Worm (Caenorhabditis elegans): ENCODE measurements around the gene clec-38.

The clec-38 gene

ce11 chrV:16697178-16697577 lies 38.2 kb downstream of the clec-38 start, which contains the start of gene srw-41:
Gene srw-41, plus strand, starts transcription at chrV:16697478.
- TF ChIP-seq hmbx-1 (tag; optimal IDR thresholded peaks at IDR 0.05) (no peak), hmg-4 (GFP tag; optimal IDR thresholded peaks at IDR 0.05) (no peak), hnd-1 (tag; optimal IDR thresholded peaks at IDR 0.05) (no peak), tra-4 (tag; optimal IDR thresholded peaks at IDR 0.05) (no peak), flt-1 (GFP tag; IDR thresholded peaks at IDR 0.05) (no peak), aly-1 (tag; optimal IDR thresholded peaks at IDR 0.05) (no peak), pes-1 (GFP tag; IDR thresholded peaks at IDR 0.05) (no peak), ets-7 (tag; optimal IDR thresholded peaks at IDR 0.05) (no peak), scrt-1 (GFP tag; IDR thresholded peaks at IDR 0.05) (no peak), tbx-11 (GFP tag; IDR thresholded peaks at IDR 0.05) (no peak), tbx-37 (GFP tag; conservative IDR thresholded peaks at IDR 0.05) (no peak), ama-1 (optimal IDR thresholded peaks at IDR 0.05) (no peak), ceh-13 (GFP tag; optimal IDR thresholded peaks at IDR 0.05) (no peak), sea-1 (GFP tag; conservative IDR thresholded peaks at IDR 0.05) (no peak), ceh-36 (tag; optimal IDR thresholded peaks at IDR 0.05) (no peak), F13C5.2 (tag; optimal IDR thresholded peaks at IDR 0.05) (no peak), B0310.2 (tag; optimal IDR thresholded peaks at IDR 0.05) (no peak)

- no peak for TF ChIP-seq ama-1 (optimal IDR thresholded peaks at IDR 0.05)
- no peak for TF ChIP-seq ceh-36 (tag; optimal IDR thresholded peaks at IDR 0.05)
- TF ChIP-seq ceh-13 (GFP tag; optimal IDR thresholded peaks at IDR 0.05) = no peak
- TF ChIP-seq flt-1 (GFP tag; IDR thresholded peaks at IDR 0.05) = no peak
- no peak for TF ChIP-seq scrt-1 (GFP tag; IDR thresholded peaks at IDR 0.05)
- TF ChIP-seq hnd-1 (tag; optimal IDR thresholded peaks at IDR 0.05) = no peak
- TF ChIP-seq aly-1 (tag; optimal IDR thresholded peaks at IDR 0.05) = no peak
- TF ChIP-seq tbx-11 (GFP tag; IDR thresholded peaks at IDR 0.05) = no peak
- no peak for TF ChIP-seq tra-4 (tag; optimal IDR thresholded peaks at IDR 0.05)
- TF ChIP-seq sea-1 (GFP tag; conservative IDR thresholded peaks at IDR 0.05) = no peak
- TF ChIP-seq tbx-37 (GFP tag; conservative IDR thresholded peaks at IDR 0.05) = no peak
- no peak for TF ChIP-seq F13C5.2 (tag; optimal IDR thresholded peaks at IDR 0.05)
- no peak for TF ChIP-seq pes-1 (GFP tag; IDR thresholded peaks at IDR 0.05)
- no peak for TF ChIP-seq B0310.2 (tag; optimal IDR thresholded peaks at IDR 0.05)
- TF ChIP-seq hmbx-1 (tag; optimal IDR thresholded peaks at IDR 0.05) = no peak
- TF ChIP-seq hmg-4 (GFP tag; optimal IDR thresholded peaks at IDR 0.05) = no peak
- TF ChIP-seq ets-7 (tag; optimal IDR thresholded peaks at IDR 0.05) = no peak
These were observed 39.9 kb downstream of the clec-38 start for ce11 chrV:16695499-16695898.

- TF ChIP-seq sea-1 (GFP tag; conservative IDR thresholded peaks at IDR 0.05) (no peak), aly-1 (tag; optimal IDR thresholded peaks at IDR 0.05) (no peak), hmbx-1 (tag; optimal IDR thresholded peaks at IDR 0.05) (no peak), pes-1 (GFP tag; IDR thresholded peaks at IDR 0.05) (no peak), tra-4 (tag; optimal IDR thresholded peaks at IDR 0.05) (no peak), ets-7 (tag; optimal IDR thresholded peaks at IDR 0.05) (no peak), hmg-4 (GFP tag; optimal IDR thresholded peaks at IDR 0.05) (no peak), F13C5.2 (tag; optimal IDR thresholded peaks at IDR 0.05) (no peak), tbx-11 (GFP tag; IDR thresholded peaks at IDR 0.05) (no peak), ama-1 (optimal IDR thresholded peaks at IDR 0.05) (no peak), scrt-1 (GFP tag; IDR thresholded peaks at IDR 0.05) (no peak), hnd-1 (tag; optimal IDR thresholded peaks at IDR 0.05) (no peak), ceh-13 (GFP tag; optimal IDR thresholded peaks at IDR 0.05) (no peak), tbx-37 (GFP tag; conservative IDR thresholded peaks at IDR 0.05) (no peak), flt-1 (GFP tag; IDR thresholded peaks at IDR 0.05) (no peak), B0310.2 (tag; optimal IDR thresholded peaks at IDR 0.05) (no peak)
These were observed 40.9 kb downstream of the clec-38 start, which contains the start of gene srz-101 for ce11 chrV:16694538-16694937. Gene srz-101, plus strand, starts transcription at chrV:16694838.

ce11 chrV:16693732-16694131 lies 41.7 kb downstream of the clec-38 start, which contains the start of gene srw-42:
Gene srw-42, minus strand, starts transcription at chrV:16693832.
- no peak for TF ChIP-seq ama-1 (optimal IDR thresholded peaks at IDR 0.05)
- TF ChIP-seq hnd-1 (tag; optimal IDR thresholded peaks at IDR 0.05) = no peak
- no peak for TF ChIP-seq scrt-1 (GFP tag; IDR thresholded peaks at IDR 0.05)
- TF ChIP-seq ceh-13 (GFP tag; optimal IDR thresholded peaks at IDR 0.05) = no peak
- no peak for TF ChIP-seq hmg-4 (GFP tag; optimal IDR thresholded peaks at IDR 0.05)
- no peak for TF ChIP-seq flt-1 (GFP tag; IDR thresholded peaks at IDR 0.05)
- TF ChIP-seq ceh-36 (tag; optimal IDR thresholded peaks at IDR 0.05) = no peak
- TF ChIP-seq ets-7 (tag; optimal IDR thresholded peaks at IDR 0.05) = no peak
- TF ChIP-seq F13C5.2 (tag; optimal IDR thresholded peaks at IDR 0.05) = no peak
- TF ChIP-seq aly-1 (tag; optimal IDR thresholded peaks at IDR 0.05) = no peak
- TF ChIP-seq sea-1 (GFP tag; conservative IDR thresholded peaks at IDR 0.05) = no peak
- no peak for TF ChIP-seq tbx-11 (GFP tag; IDR thresholded peaks at IDR 0.05)

ce11 chrV:16692988-16693387 lies 42.4 kb downstream of the clec-38 start:
- TF ChIP-seq tra-4 (tag; optimal IDR thresholded peaks at IDR 0.05) = no peak
- TF ChIP-seq ama-1 (optimal IDR thresholded peaks at IDR 0.05) = no peak
- no peak for TF ChIP-seq ceh-36 (tag; optimal IDR thresholded peaks at IDR 0.05)
- TF ChIP-seq pes-1 (GFP tag; IDR thresholded peaks at IDR 0.05) = no peak

ce11 chrV:16687227-16687626 lies 48.2 kb downstream of the clec-38 start, which contains the start of gene srz-102:
Gene srz-102, plus strand, starts transcription at chrV:16687527.
- TF ChIP-seq tbx-37 (GFP tag; conservative IDR thresholded peaks at IDR 0.05) (no peak), ama-1 (optimal IDR thresholded peaks at IDR 0.05) (no peak), B0310.2 (tag; optimal IDR thresholded peaks at IDR 0.05) (no peak)

ce11 chrV:16685725-16686124 lies 49.7 kb downstream of the clec-38 start, which contains the start of gene srw-43:
Gene srw-43, plus strand, starts transcription at chrV:16686025.
- TF ChIP-seq aly-1 (tag; optimal IDR thresholded peaks at IDR 0.05) (no peak), hmg-4 (GFP tag; optimal IDR thresholded peaks at IDR 0.05) (no peak), hmbx-1 (tag; optimal IDR thresholded peaks at IDR 0.05) (no peak), hnd-1 (tag; optimal IDR thresholded peaks at IDR 0.05) (no peak), scrt-1 (GFP tag; IDR thresholded peaks at IDR 0.05) (no peak), ceh-13 (GFP tag; optimal IDR thresholded peaks at IDR 0.05) (no peak), flt-1 (GFP tag; IDR thresholded peaks at IDR 0.05) (no peak), pes-1 (GFP tag; IDR thresholded peaks at IDR 0.05) (no peak), tbx-37 (GFP tag; conservative IDR thresholded peaks at IDR 0.05) (no peak), F13C5.2 (tag; optimal IDR thresholded peaks at IDR 0.05) (no peak)
